Fruit fly (Drosophila melanogaster) S2 (cell line): ENCODE data around the gene Cand1.

ENCODE experiments used
- CG8478 ChIP-seq: fragments of >200 bp; optimal IDR thresholded peaks from 2 replicates; lab custom pipeline; 2018
- CTCF ChIP-seq, 2 experiments: fragments of >200 bp; optimal IDR thresholded peaks; 2 replicates each; lab custom pipeline; 2018

- no peak for TF ChIP-seq CTCF (optimal IDR thresholded peaks at IDR 0.05; lab: Kevin White, UChicago)
- no peak for TF ChIP-seq CG8478
These were observed 13.8 kb upstream of the Cand1 start for dm6 chr2L:10376276-10376675.
